Worm (Caenorhabditis elegans): ENCODE measurements around the gene lgc-53.

DNA sequence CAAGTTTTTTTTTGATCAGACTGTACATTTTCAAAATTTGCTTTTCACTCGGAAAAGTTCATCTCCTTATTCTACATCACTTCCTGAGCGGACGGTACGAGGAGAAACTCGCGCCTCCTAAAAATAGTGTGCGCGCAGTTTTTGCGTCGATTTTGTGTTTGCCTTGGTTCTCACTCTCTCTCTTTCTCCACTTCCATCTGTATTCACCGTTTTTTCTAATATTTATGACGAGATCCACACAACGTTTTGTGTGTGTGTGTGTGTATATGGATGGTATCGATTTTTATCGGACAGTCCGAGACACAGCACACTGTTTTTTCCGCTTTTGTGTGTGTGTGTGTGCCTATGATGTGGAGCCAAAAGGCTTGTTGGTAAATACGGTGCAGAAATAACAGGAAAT is 21.9 kb downstream of the lgc-53 start:
- TF ChIP-seq nhr-237 (tag; optimal IDR thresholded peaks at IDR 0.05) (no peak), set-16 (GFP tag; IDR thresholded peaks at IDR 0.05) (no peak), dpl-1 (GFP tag; optimal IDR thresholded peaks at IDR 0.05) (no peak), mxl-3 (GFP tag; optimal IDR thresholded peaks at IDR 0.05) (no peak), lsy-2 (tag; optimal IDR thresholded peaks at IDR 0.05) (no peak), madf-9 (GFP tag; conservative IDR thresholded peaks at IDR 0.05) (no peak), ztf-11 (tag; optimal IDR thresholded peaks at IDR 0.05) (no peak), snpc-4 (tag; optimal IDR thresholded peaks at IDR 0.05) (no peak), unc-39 (tag; optimal IDR thresholded peaks at IDR 0.05) (no peak), R02D3.7 (tag; optimal IDR thresholded peaks at IDR 0.05) (no peak), nhr-25 (tag; optimal IDR thresholded peaks at IDR 0.05; ENCODE audit: borderline replicate concordance, insufficient read depth) (no peak), nhr-76 (tag; optimal IDR thresholded peaks at IDR 0.05) (no peak)
